Worm (Caenorhabditis elegans) whole organism, young adult: ENCODE results near the gene K08H2.3.

Experiments used
- B0261.1 ChIP-seq: sonication (generic microtip); optimal IDR thresholded peaks from 2 replicates; lab custom pipeline; 2016; ENCODE audit warnings: mild to moderate bottlenecking, missing genetic modification characterization, moderate library complexity, missing compliant biosample characterization
- B0336.3 ChIP-seq: fragments of 200-800 bp; sonication (Bioruptor generic); IDR thresholded peaks from 2 replicates; pipeline ENCODE4 v1.3.6; 2022; ENCODE audit warnings: missing genetic modification characterization, missing compliant biosample characterization
- F33H1.4 ChIP-seq: fragments of 200-800 bp; sonication (Bioruptor generic); IDR thresholded peaks from 2 replicates; pipeline ENCODE4 v1.3.6; 2022; ENCODE audit warnings: missing genetic modification reagents, missing genetic modification characterization, missing compliant biosample characterization
- F39B2.1 ChIP-seq: fragments of 200-800 bp; sonication (Bioruptor generic); IDR thresholded peaks from 2 replicates; pipeline ENCODE4 v1.3.6; 2022; ENCODE audit warnings: missing genetic modification reagents, missing genetic modification characterization, missing compliant biosample characterization
- K12H6.12 ChIP-seq: fragments of 200-800 bp; sonication (Bioruptor generic); optimal IDR thresholded peaks from 2 replicates; lab custom pipeline; 2018; ENCODE audit warnings: mild to moderate bottlenecking, missing genetic modification characterization, missing compliant biosample characterization
- Y56A3A.18 ChIP-seq: fragments of 200-800 bp; sonication (Bioruptor generic); IDR thresholded peaks from 2 replicates; pipeline ENCODE4 v1.3.6; 2022; ENCODE audit warnings: missing genetic modification reagents, missing genetic modification characterization, missing compliant biosample characterization
- ZK185.1 ChIP-seq: sonication (generic microtip); optimal IDR thresholded peaks from 2 replicates; lab custom pipeline; 2016; ENCODE audit warnings: mild to moderate bottlenecking, missing genetic modification characterization, missing compliant biosample characterization; ENCODE audit not compliant: poor library complexity, severe bottlenecking
- akir-1 ChIP-seq: fragments of 200-800 bp; sonication (Bioruptor generic); optimal IDR thresholded peaks from 2 replicates; lab custom pipeline; 2018; ENCODE audit warnings: mild to moderate bottlenecking, missing genetic modification characterization, moderate library complexity, missing compliant biosample characterization
- aptf-3 ChIP-seq: fragments of 200-800 bp; sonication (Bioruptor generic); IDR thresholded peaks from 2 replicates; pipeline ENCODE4 v1.3.6; 2022; ENCODE audit warnings: missing genetic modification characterization, missing compliant biosample characterization
- bed-1 ChIP-seq: fragments of 200-800 bp; sonication (Bioruptor generic); IDR thresholded peaks from 2 replicates; pipeline ENCODE4 v1.3.6; 2022; ENCODE audit warnings: missing genetic modification reagents, missing genetic modification characterization, missing compliant biosample characterization
- bed-2 ChIP-seq: fragments of 200-800 bp; sonication (Bioruptor generic); IDR thresholded peaks from 2 replicates; pipeline ENCODE4 v1.3.6; 2022; ENCODE audit warnings: missing genetic modification reagents, missing genetic modification characterization, missing compliant biosample characterization
- cebp-1 ChIP-seq, 2 experiments: fragments of 200-800 bp in 1 of 2; sonication (Bioruptor generic) in 1 of 2; sonication (generic microtip) in 1 of 2; IDR thresholded peaks in 1 of 2; optimal IDR thresholded peaks in 1 of 2; 2 replicates each; pipeline versions ENCODE4 v1.3.6 to Lab custom; 2017 to 2022; ENCODE audit warnings: missing compliant biosample characterization in 2 of 2, missing genetic modification characterization in 2 of 2, mild to moderate bottlenecking in 1 of 2, missing genetic modification reagents in 1 of 2, moderate library complexity in 1 of 2
- ceh-27 ChIP-seq: fragments of 200-800 bp; sonication (Bioruptor generic); optimal IDR thresholded peaks from 2 replicates; lab custom pipeline; 2018; ENCODE audit warnings: mild to moderate bottlenecking, missing genetic modification characterization, moderate library complexity, missing compliant biosample characterization
- ceh-40 ChIP-seq: fragments of 200-800 bp; sonication (Bioruptor generic); IDR thresholded peaks from 2 replicates; pipeline ENCODE4 v1.3.6; 2022; ENCODE audit warnings: missing genetic modification characterization, missing compliant biosample characterization
- die-1 ChIP-seq: sonication (generic microtip); optimal IDR thresholded peaks from 2 replicates; lab custom pipeline; 2016; ENCODE audit warnings: missing genotype, mild to moderate bottlenecking, missing genetic modification characterization, missing compliant biosample characterization
- dox-1 ChIP-seq: fragments of 200-800 bp; sonication (Bioruptor generic); IDR thresholded peaks from 2 replicates; pipeline ENCODE4 v1.3.6; 2022; ENCODE audit warnings: missing genetic modification reagents, missing genetic modification characterization, missing compliant biosample characterization
- efl-1 ChIP-seq: fragments of 150-350 bp; optimal IDR thresholded peaks from 2 replicates; lab custom pipeline; 2014; ENCODE audit warnings: missing biosample characterization, missing genetic modification reagents, missing genetic modification characterization
- egl-18 ChIP-seq: fragments of 200-800 bp; sonication (Bioruptor generic); IDR thresholded peaks from 2 replicates; pipeline ENCODE4 v1.3.6; 2022; ENCODE audit warnings: missing genetic modification reagents, missing genetic modification characterization, missing compliant biosample characterization
- egl-44 ChIP-seq: fragments of 200-800 bp; sonication (Bioruptor generic); IDR thresholded peaks from 2 replicates; pipeline ENCODE4 v1.3.6; 2022; ENCODE audit warnings: missing genetic modification reagents, missing genetic modification characterization, missing compliant biosample characterization
- egrh-3 ChIP-seq: fragments of 200-800 bp; sonication (Bioruptor generic); IDR thresholded peaks from 2 replicates; pipeline ENCODE4 v1.3.6; 2022; ENCODE audit warnings: missing genetic modification reagents, missing genetic modification characterization, missing compliant biosample characterization
- ets-4 ChIP-seq: fragments of 200-800 bp; sonication (Bioruptor generic); optimal IDR thresholded peaks from 2 replicates; lab custom pipeline; 2018; ENCODE audit warnings: mild to moderate bottlenecking, missing genetic modification characterization, missing compliant biosample characterization
- hmg-1.2 ChIP-seq: fragments of 200-800 bp; sonication (Bioruptor generic); IDR thresholded peaks from 2 replicates; pipeline ENCODE4 v1.3.6; 2022; ENCODE audit warnings: missing genetic modification reagents, missing genetic modification characterization, missing compliant biosample characterization
- hmg-20 ChIP-seq: fragments of 200-800 bp; sonication (Bioruptor generic); IDR thresholded peaks from 2 replicates; pipeline ENCODE4 v1.3.6; 2022; ENCODE audit warnings: missing genetic modification reagents, missing genetic modification characterization, missing compliant biosample characterization
- hrde-1 ChIP-seq: sonication (generic microtip); optimal IDR thresholded peaks from 2 replicates; lab custom pipeline; 2016; ENCODE audit warnings: missing genetic modification characterization, mild to moderate bottlenecking, missing compliant biosample characterization, moderate library complexity, missing genotype, missing genetic modification reagents, borderline replicate concordance
- hsf-1 ChIP-seq: fragments of 200-800 bp; sonication (Bioruptor generic); IDR thresholded peaks from 2 replicates; pipeline ENCODE4 v1.3.6; 2022; ENCODE audit warnings: missing genetic modification reagents, missing genetic modification characterization, missing compliant biosample characterization
- let-526 ChIP-seq: fragments of 200-800 bp; sonication (Bioruptor generic); IDR thresholded peaks from 2 replicates; pipeline ENCODE4 v1.3.6; 2022; ENCODE audit warnings: missing genetic modification reagents, missing genetic modification characterization, missing compliant biosample characterization
- lin-26 ChIP-seq: fragments of 200-800 bp; sonication (Bioruptor generic); IDR thresholded peaks from 2 replicates; pipeline ENCODE4 v1.3.6; 2022; ENCODE audit warnings: missing genetic modification reagents, missing genetic modification characterization, missing compliant biosample characterization
- lin-40 ChIP-seq: sonication (generic microtip); optimal IDR thresholded peaks from 2 replicates; lab custom pipeline; 2016; ENCODE audit warnings: missing genetic modification characterization, mild to moderate bottlenecking, missing compliant biosample characterization, missing genotype, missing genetic modification reagents
- lsy-27 ChIP-seq: sonication (generic microtip); optimal IDR thresholded peaks from 2 replicates; lab custom pipeline; 2017; ENCODE audit warnings: missing genetic modification characterization, mild to moderate bottlenecking, missing compliant biosample characterization, antibody characterized with exemption, missing genotype, borderline replicate concordance; ENCODE audit not compliant: insufficient read depth
- madf-3 ChIP-seq: fragments of 200-800 bp; sonication (Bioruptor generic); IDR thresholded peaks from 2 replicates; pipeline ENCODE4 v1.3.6; 2022; ENCODE audit warnings: missing genetic modification reagents, missing genetic modification characterization, missing compliant biosample characterization
- mxl-1 ChIP-seq: sonication (generic microtip); optimal IDR thresholded peaks from 2 replicates; lab custom pipeline; 2016; ENCODE audit warnings: missing genetic modification characterization, missing compliant biosample characterization
- nhr-80 ChIP-seq: sonication (generic microtip); optimal IDR thresholded peaks from 2 replicates; lab custom pipeline; 2016; ENCODE audit warnings: missing genetic modification characterization, missing compliant biosample characterization
- nhr-90 ChIP-seq: sonication (generic microtip); optimal IDR thresholded peaks from 2 replicates; lab custom pipeline; 2016; ENCODE audit warnings: missing genotype, mild to moderate bottlenecking, missing genetic modification characterization, missing compliant biosample characterization
- repo-1 ChIP-seq: sonication (generic microtip); optimal IDR thresholded peaks from 2 replicates; lab custom pipeline; 2017; ENCODE audit warnings: mild to moderate bottlenecking, missing genetic modification characterization, missing compliant biosample characterization
- sea-2 ChIP-seq: fragments of 200-800 bp; sonication (Bioruptor generic); IDR thresholded peaks from 2 replicates; pipeline ENCODE4 v1.3.6; 2022; ENCODE audit warnings: missing genetic modification characterization, missing compliant biosample characterization
- snpc-1.1 ChIP-seq: sonication (generic microtip); optimal IDR thresholded peaks from 2 replicates; lab custom pipeline; 2017; ENCODE audit warnings: missing genetic modification characterization, mild to moderate bottlenecking, missing compliant biosample characterization, antibody characterized with exemption, moderate library complexity, missing genotype, missing genetic modification reagents; ENCODE audit not compliant: insufficient read depth
- snpc-4 ChIP-seq, 5 experiments: fragments of 150-350 bp in 1 of 5; sonication (generic microtip) in 4 of 5; optimal IDR thresholded peaks; 2 replicates each; lab custom pipeline; 2014 to 2018; ENCODE audit warnings: missing genetic modification characterization in 5 of 5, missing biosample characterization in 3 of 5, antibody characterized with exemption in 2 of 5, mild to moderate bottlenecking in 2 of 5, missing compliant biosample characterization in 2 of 5, missing genotype in 2 of 5, moderate library complexity in 2 of 5, missing genetic modification reagents in 1 of 5
- tbp1 ChIP-seq: fragments of 200-800 bp; sonication (Bioruptor generic); optimal IDR thresholded peaks from 2 replicates; lab custom pipeline; 2018; ENCODE audit warnings: mild to moderate bottlenecking, missing genetic modification characterization, missing compliant biosample characterization
- unc-62 ChIP-seq: fragments of 150-350 bp; optimal IDR thresholded peaks from 2 replicates; lab custom pipeline; 2014; ENCODE audit warnings: missing biosample characterization, missing genetic modification reagents, missing genetic modification characterization
- xnd-1 ChIP-seq: sonication (generic microtip); optimal IDR thresholded peaks from 2 replicates; lab custom pipeline; 2016; ENCODE audit warnings: missing genotype, missing genetic modification reagents, missing genetic modification characterization, missing compliant biosample characterization
- ztf-22 ChIP-seq: fragments of 200-800 bp; sonication (Bioruptor generic); optimal IDR thresholded peaks from 2 replicates; lab custom pipeline; 2018; ENCODE audit warnings: mild to moderate bottlenecking, missing genetic modification characterization, moderate library complexity, missing compliant biosample characterization
- ztf-26 ChIP-seq: sonication (generic microtip); optimal IDR thresholded peaks from 2 replicates; lab custom pipeline; 2017; ENCODE audit warnings: missing genetic modification characterization, missing compliant biosample characterization
- ztf-6 ChIP-seq: fragments of 200-800 bp; sonication (Bioruptor generic); IDR thresholded peaks from 2 replicates; pipeline ENCODE4 v1.3.6; 2022; ENCODE audit warnings: missing genetic modification reagents, missing genetic modification characterization, missing compliant biosample characterization

The K08H2.3 gene

DNA sequence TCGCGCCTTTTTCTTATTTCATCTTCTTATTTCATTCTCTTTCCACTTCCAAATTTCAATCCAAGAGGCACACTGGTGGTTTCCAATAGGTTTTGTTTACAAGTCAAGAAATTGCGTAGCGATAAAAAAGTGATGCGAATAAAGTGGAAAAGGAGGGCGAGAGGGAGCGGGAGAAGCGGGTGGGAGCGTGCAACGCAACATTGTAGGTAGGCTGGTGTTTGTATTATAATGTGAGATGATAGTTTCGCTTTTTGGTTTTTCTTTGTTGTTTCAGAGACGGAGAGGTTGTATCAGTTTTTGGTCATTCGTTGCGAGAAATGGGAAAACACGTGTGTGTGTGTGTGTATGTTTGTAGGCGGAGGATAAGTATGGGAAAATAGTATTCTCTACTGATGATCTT is 13.0 kb downstream of the K08H2.3 start (continued):
- TF ChIP-seq let-526 (GFP tag; lab: Robert Waterston, UW) (0 out of 2 replicates have a peak, but pooled peaks have one; percentile 18), nhr-80 (tag; lab: Kevin White, UChicago) (peak; percentile 89), ceh-40 (GFP tag; lab: Robert Waterston, UW) (no peak), hsf-1 (GFP tag; lab: Robert Waterston, UW) (no peak), egrh-3 (GFP tag; lab: Robert Waterston, UW) (no peak), Y56A3A.18 (GFP tag; lab: Robert Waterston, UW) (no peak), aptf-3 (no peak), bed-1 (GFP tag; lab: Robert Waterston, UW) (no peak), lin-26 (GFP tag; lab: Robert Waterston, UW) (no peak), die-1 (tag; lab: Kevin White, UChicago) (no peak), egl-44 (GFP tag; lab: Robert Waterston, UW) (no peak), mxl-1 (tag; lab: Kevin White, UChicago) (no peak), snpc-1.1 (tag; lab: Kevin White, UChicago) (no peak), ZK185.1 (tag; lab: Kevin White, UChicago) (peak; percentile 30), ztf-26 (tag; lab: Kevin White, UChicago) (no peak), egl-18 (GFP tag; lab: Robert Waterston, UW) (no peak), repo-1 (peak; percentile 16), lsy-27 (no peak), sea-2 (GFP tag; lab: Robert Waterston, UW) (no peak), nhr-90 (no peak)

DNA sequence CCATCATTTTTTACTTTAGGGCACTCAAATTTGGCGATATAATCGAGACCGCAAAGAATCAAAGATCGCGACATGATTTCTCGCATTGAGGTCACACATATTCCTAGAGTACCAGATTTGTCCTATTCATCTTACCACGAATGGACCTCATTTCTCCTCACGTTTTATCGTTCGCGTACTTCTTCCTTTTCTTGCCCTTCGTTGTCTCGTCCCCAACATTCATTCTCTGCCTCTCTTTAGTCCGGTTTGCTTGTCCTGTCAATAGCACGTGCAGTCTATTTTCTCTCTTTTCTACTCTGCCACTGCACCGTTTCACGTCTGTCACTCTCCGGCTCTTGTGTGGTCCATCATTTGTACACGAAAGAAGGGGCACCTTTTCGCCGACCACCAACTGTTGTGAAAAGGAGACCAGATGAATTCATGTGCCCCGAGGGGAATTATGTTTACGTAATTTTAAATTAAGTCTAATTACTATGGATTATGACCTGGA is 14.2 kb downstream of the K08H2.3 start:
- no peak for TF ChIP-seq ets-4
- TF ChIP-seq ztf-6 (GFP tag; lab: Robert Waterston, UW) = no peak
- 0 out of 2 replicates have a peak, but pooled peaks have one; percentile 24 for TF ChIP-seq B0336.3 (GFP tag; lab: Robert Waterston, UW)
- TF ChIP-seq hmg-1.2 (GFP tag; lab: Robert Waterston, UW) = peak; percentile 71; the same call in 1 of the 2 replicates
- TF ChIP-seq lin-40 (tag; lab: Kevin White, UChicago) = peak; percentile 48
- TF ChIP-seq ceh-27 (GFP tag; lab: Kevin White, UChicago) = peak; percentile 74
- no peak for TF ChIP-seq hsf-1 (GFP tag; lab: Robert Waterston, UW)
- TF ChIP-seq cebp-1 (GFP tag; IDR thresholded peaks at IDR 0.05; lab: Robert Waterston, UW) = no peak
- TF ChIP-seq cebp-1 (tag; optimal IDR thresholded peaks at IDR 0.05; lab: Kevin White, UChicago) = peak; percentile 60
- peak; percentile 61 for TF ChIP-seq K12H6.12 (tag; lab: Kevin White, UChicago)
- TF ChIP-seq efl-1 (GFP tag; lab: Kevin White, UChicago) = no peak
- no peak for TF ChIP-seq hrde-1 (tag; lab: Kevin White, UChicago)
- TF ChIP-seq dox-1 = no peak
- TF ChIP-seq nhr-80 (tag; lab: Kevin White, UChicago) = peak; percentile 74
- no peak for TF ChIP-seq akir-1 (GFP tag; lab: Kevin White, UChicago)
- no peak for TF ChIP-seq snpc-4 (GFP tag; optimal IDR thresholded peaks at IDR 0.05; lab: Kevin White, UChicago)
- TF ChIP-seq snpc-4 (tag; optimal IDR thresholded peaks at IDR 0.05; lab: Kevin White, UChicago) = no peak
- TF ChIP-seq tbp1 (GFP tag; lab: Kevin White, UChicago) = peak; percentile 25

DNA sequence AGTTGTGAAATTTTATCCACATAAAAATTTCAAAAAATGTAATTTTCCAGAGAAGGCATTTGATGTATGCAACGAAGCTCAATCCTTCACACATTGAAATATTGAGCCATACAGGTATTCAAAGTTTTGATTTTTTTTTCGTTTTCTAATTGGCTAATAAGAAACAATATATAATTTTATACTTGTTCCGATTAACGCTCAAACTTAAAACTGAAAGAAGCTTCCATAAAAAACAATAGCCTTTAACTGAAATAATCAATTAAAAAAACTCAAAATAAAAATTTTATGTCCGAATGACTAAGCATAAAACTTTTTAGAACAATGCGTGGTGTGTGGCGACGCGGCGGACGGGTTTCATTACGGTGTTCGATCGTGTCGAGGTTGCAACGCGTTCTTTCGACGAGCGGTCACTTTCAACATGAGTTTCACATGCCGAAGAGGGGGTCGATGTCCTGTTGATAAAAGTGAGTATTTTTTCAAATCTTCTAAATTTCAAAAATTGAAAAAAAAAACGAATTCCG is 14.8 kb downstream of the K08H2.3 start, which contains the start of gene nhr-32:
TSS of gene nhr-32 (plus strand) at position 51 of the 521 bp plus-strand sequence.
- TF ChIP-seq ztf-22 (GFP tag; lab: Kevin White, UChicago) (no peak), xnd-1 (tag; lab: Kevin White, UChicago) (no peak), Y56A3A.18 (GFP tag; lab: Robert Waterston, UW) (no peak), unc-62 (no peak), B0261.1 (no peak), sea-2 (GFP tag; lab: Robert Waterston, UW) (no peak), ceh-40 (GFP tag; lab: Robert Waterston, UW) (no peak), F39B2.1 (GFP tag; lab: Robert Waterston, UW) (no peak), repo-1 (no peak), madf-3 (GFP tag; lab: Robert Waterston, UW) (no peak), bed-2 (no peak), F33H1.4 (no peak), hmg-20 (no peak)
